Fruit fly (Drosophila melanogaster): ENCODE results near the gene SmB.
A peak's percentile ranks its signal among the peaks of the same experiment; 100 is the strongest.

DNA sequence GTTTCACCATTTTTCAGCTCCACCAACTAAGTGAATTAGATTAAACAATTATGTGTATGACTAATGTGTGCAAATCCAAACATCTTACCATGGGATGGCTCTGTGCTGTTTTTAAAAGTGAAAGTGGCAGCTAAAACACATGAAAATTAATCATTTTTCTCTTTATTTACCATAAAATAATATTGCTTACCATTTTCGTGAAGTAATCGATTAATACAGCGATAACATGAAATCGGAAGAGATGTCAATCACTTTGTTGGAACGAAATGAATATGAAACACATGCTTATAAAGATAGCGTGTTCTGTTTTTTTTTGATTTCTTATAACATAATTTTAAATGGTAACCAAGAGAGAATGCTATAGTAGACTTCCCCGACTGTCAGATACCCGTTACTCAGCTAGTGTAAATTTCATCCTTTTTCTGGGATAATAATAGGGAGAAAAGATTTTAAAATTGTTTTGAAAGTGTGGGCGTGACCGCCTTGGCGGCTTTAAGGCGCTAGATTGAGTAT, 22.6 kb downstream of the SmB start:
- TF ChIP-seq sv (GFP tag; optimal IDR thresholded peaks at IDR 0.05) = no peak
- no peak for TF ChIP-seq HLH106 (tag; optimal IDR thresholded peaks at IDR 0.05)
- no peak for TF ChIP-seq foxo (GFP tag; optimal IDR thresholded peaks at IDR 0.05)
- no peak for TF ChIP-seq Dfd (GFP tag; optimal IDR thresholded peaks at IDR 0.05)
- no peak for TF ChIP-seq dsf (GFP tag; optimal IDR thresholded peaks at IDR 0.05; ENCODE audit: borderline replicate concordance)
- TF ChIP-seq CG32264 (GFP tag; optimal IDR thresholded peaks at IDR 0.05) = no peak
- peak; percentile 40 for TF ChIP-seq woc (GFP tag; optimal IDR thresholded peaks at IDR 0.05)
- TF ChIP-seq GATAd (GFP tag; optimal IDR thresholded peaks at IDR 0.05) = no peak
- TF ChIP-seq OdsH (GFP tag; optimal IDR thresholded peaks at IDR 0.05) = no peak
- no peak for TF ChIP-seq N (GFP tag; optimal IDR thresholded peaks at IDR 0.05)
- no peak for TF ChIP-seq psq (GFP tag; optimal IDR thresholded peaks at IDR 0.05)
- no peak for TF ChIP-seq Sp1 (GFP tag; optimal IDR thresholded peaks at IDR 0.05)
- no peak for TF ChIP-seq Hr83 (GFP tag; optimal IDR thresholded peaks at IDR 0.05; ENCODE audit: poor library complexity, severe bottlenecking)

All from whole organism, wandering third instar larva.